Fruit fly (Drosophila melanogaster): Measurements from ENCODE around the gene CG9135.

DNA sequence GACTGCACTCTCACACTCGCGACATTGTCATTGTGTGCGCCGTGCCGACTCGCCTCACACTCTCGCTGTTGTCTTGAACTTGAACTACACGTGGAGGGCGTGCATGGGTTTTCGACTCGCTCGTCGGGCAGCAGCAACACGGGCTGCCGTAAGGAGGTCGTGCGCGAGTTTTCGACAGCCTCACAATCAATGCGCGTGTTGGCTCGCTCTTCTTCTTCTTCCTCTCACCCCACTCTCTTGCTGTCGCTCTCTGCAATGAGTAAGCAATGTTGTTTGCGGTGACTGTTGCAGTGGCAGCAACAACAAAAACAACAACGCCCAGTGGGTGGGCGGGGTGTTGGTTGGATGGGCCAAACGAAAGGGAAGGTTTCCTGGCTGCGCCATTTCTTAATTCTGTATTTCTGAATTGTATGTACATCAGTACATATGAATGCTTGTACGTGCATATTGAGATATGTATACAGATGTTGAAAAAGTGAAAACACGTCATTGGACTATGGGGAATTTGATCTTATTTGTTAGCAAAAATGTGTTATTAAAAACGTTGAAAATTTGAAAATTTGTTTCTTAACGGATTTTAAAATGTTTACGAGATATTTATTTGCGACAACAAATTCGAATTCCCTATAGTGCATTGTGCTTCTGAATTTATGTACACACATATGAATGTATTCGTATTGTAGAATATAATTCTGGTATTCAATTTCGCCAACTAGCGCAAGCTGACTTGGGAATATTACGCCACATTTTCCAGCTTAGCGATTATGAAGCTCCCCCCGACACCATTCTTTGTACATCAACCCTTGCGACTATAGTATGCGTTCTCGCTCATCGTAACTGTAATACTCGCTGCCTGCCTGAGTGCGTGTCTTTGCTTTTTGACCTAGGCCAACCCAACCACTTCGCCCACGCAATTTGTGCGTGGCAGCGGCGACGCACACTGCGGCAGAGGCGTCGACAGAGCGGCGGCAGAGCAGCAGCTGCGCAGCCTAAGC is 38.1 kb downstream of the CG9135 start:
- TF ChIP-seq Myb (GFP tag; optimal IDR thresholded peaks at IDR 0.05) (peak; percentile 31), CG12071 (GFP tag; optimal IDR thresholded peaks at IDR 0.05) (no peak), CG10274 (GFP tag; optimal IDR thresholded peaks at IDR 0.05) (no peak), CG31224 (GFP tag; IDR thresholded peaks at IDR 0.05) (no peak), HHEX (GFP tag; optimal IDR thresholded peaks at IDR 0.05) (no peak), trem (tag; optimal IDR thresholded peaks at IDR 0.05) (peak; percentile 6), Sry-β (GFP tag; optimal IDR thresholded peaks at IDR 0.05) (no peak), seq (GFP tag; IDR thresholded peaks at IDR 0.05) (peak; percentile 62; the same call in 1 of the 2 replicates), caup (GFP tag; optimal IDR thresholded peaks at IDR 0.05; ENCODE audit: severe bottlenecking) (peak; percentile 35), CG14050 (GFP tag; IDR thresholded peaks at IDR 0.05) (no peak; the same call in 2 of the 3 replicates), CrebB (tag; optimal IDR thresholded peaks at IDR 0.05) (peak; percentile 62)
